Worm (Caenorhabditis elegans) whole organism, mixed stage, embryonic: ENCODE data around the gene cpt-4.

Experiments
- ceh-83 ChIP-seq: fragments of 200-800 bp; sonication (Bioruptor generic); optimal IDR thresholded peaks from 2 replicates; lab custom pipeline; 2018; ENCODE audit warnings: mild to moderate bottlenecking, missing genetic modification characterization, missing compliant biosample characterization
- lin-32 ChIP-seq: fragments of 200-800 bp; sonication (Bioruptor generic); optimal IDR thresholded peaks from 2 replicates; lab custom pipeline; 2018; ENCODE audit warnings: mild to moderate bottlenecking, missing genetic modification characterization, missing compliant biosample characterization
- mep-1 ChIP-seq: fragments of 150-350 bp; optimal IDR thresholded peaks from 2 replicates; lab custom pipeline; 2017; ENCODE audit warnings: missing biosample characterization, missing genetic modification reagents, missing genetic modification characterization, inconsistent platforms
- nhr-12 ChIP-seq: fragments of 150-350 bp; optimal IDR thresholded peaks from 2 replicates; lab custom pipeline; 2014; ENCODE audit warnings: missing biosample characterization, missing genetic modification characterization
- nhr-2 ChIP-seq: fragments of 150-350 bp; optimal IDR thresholded peaks from 2 replicates; lab custom pipeline; 2014; ENCODE audit warnings: missing biosample characterization, missing genetic modification characterization
- nhr-237 ChIP-seq: fragments of 150-350 bp; optimal IDR thresholded peaks from 2 replicates; lab custom pipeline; 2014; ENCODE audit warnings: missing biosample characterization, missing genetic modification characterization
- nhr-28 ChIP-seq: fragments of 150-350 bp; optimal IDR thresholded peaks from 2 replicates; lab custom pipeline; 2014; ENCODE audit warnings: missing biosample characterization, missing genetic modification characterization
- nhr-76 ChIP-seq: sonication (generic microtip); optimal IDR thresholded peaks from 2 replicates; lab custom pipeline; 2017; ENCODE audit warnings: missing biosample characterization, missing genetic modification characterization
- pha-4 ChIP-seq: fragments of 150-350 bp; optimal IDR thresholded peaks from 2 replicates; lab custom pipeline; 2018; ENCODE audit warnings: missing biosample characterization, missing genetic modification reagents, missing genetic modification characterization
- snpc-4 ChIP-seq: fragments of 150-350 bp; optimal IDR thresholded peaks from 2 replicates; lab custom pipeline; 2014; ENCODE audit warnings: missing biosample characterization, missing genetic modification characterization
- sptf-1 ChIP-seq: sonication (generic microtip); optimal IDR thresholded peaks from 2 replicates; lab custom pipeline; 2017; ENCODE audit warnings: mild to moderate bottlenecking, missing genetic modification characterization, moderate library complexity, missing compliant biosample characterization
- unc-62 ChIP-seq: fragments of 150-350 bp; optimal IDR thresholded peaks from 2 replicates; lab custom pipeline; 2014; ENCODE audit warnings: missing biosample characterization, missing genetic modification reagents, missing genetic modification characterization

DNA sequence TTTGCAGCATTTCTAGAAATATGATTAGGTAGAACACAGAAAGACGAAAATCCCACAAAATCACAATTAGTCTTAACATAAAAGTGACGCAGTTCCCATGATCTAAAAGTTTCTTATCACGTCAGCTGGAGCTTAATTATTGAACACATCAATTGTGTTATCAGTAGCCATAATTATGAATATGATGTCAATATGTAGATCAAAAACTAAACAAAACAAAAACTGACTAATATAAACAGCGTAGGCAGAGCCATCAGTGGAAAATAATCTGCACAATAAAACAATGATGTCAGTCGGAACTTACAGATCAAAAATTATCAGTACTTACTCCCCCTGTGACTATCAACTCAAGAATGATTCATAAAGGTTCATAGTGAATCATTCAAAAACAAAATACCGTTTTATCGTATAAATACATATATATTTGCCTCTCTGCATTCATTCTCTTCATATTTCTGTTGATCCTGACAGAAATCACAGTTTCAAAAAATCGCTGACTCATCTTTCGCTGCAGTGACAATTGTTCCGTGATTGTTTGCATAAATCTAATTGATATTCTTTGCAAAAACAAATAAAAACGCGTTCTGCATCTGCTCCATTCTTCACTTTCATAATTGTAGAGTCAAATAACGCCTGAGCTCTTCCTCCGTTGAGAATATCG lies 15.2 kb downstream of the cpt-4 start, which contains the start of gene srr-6:
- TF ChIP-seq nhr-237 (tag; lab: Kevin White, UChicago) (no peak), nhr-28 (tag; lab: Kevin White, UChicago) (no peak), nhr-12 (tag; lab: Kevin White, UChicago) (no peak), sptf-1 (tag; lab: Kevin White, UChicago) (no peak), snpc-4 (tag; lab: Kevin White, UChicago) (no peak), pha-4 (tag; lab: Kevin White, UChicago) (no peak), nhr-76 (tag; lab: Kevin White, UChicago) (no peak), ceh-83 (GFP tag; lab: Kevin White, UChicago) (no peak), lin-32 (GFP tag; lab: Kevin White, UChicago) (no peak), unc-62 (GFP tag; lab: Kevin White, UChicago) (no peak), mep-1 (tag; lab: Kevin White, UChicago) (no peak), nhr-2 (tag; lab: Kevin White, UChicago) (no peak)
